Worm (Caenorhabditis elegans) whole organism, young adult: ENCODE measurements around the gene iffb-1.

Source experiments
- B0261.1 ChIP-seq: sonication (generic microtip); optimal IDR thresholded peaks from 2 replicates; lab custom pipeline; 2016; ENCODE audit warnings: mild to moderate bottlenecking, missing genetic modification characterization, moderate library complexity, missing compliant biosample characterization
- F22D6.2 ChIP-seq: sonication (generic microtip); optimal IDR thresholded peaks from 2 replicates; lab custom pipeline; 2016; ENCODE audit warnings: mild to moderate bottlenecking, missing genetic modification characterization, missing compliant biosample characterization
- F37B4.10 ChIP-seq: fragments of 200-800 bp; sonication (Bioruptor generic); IDR thresholded peaks from 2 replicates; pipeline ENCODE4 v1.3.6; 2022; ENCODE audit warnings: missing genetic modification characterization, missing compliant biosample characterization
- F52B5.7 ChIP-seq: sonication (generic microtip); optimal IDR thresholded peaks from 2 replicates; lab custom pipeline; 2016; ENCODE audit warnings: mild to moderate bottlenecking, missing genetic modification characterization, missing compliant biosample characterization
- F55B11.4 ChIP-seq: sonication (generic microtip); optimal IDR thresholded peaks from 2 replicates; lab custom pipeline; 2016; ENCODE audit warnings: missing compliant biosample characterization, missing genetic modification characterization, borderline replicate concordance; ENCODE audit not compliant: insufficient read depth
- F57C9.4 ChIP-seq: sonication (generic microtip); optimal IDR thresholded peaks from 2 replicates; lab custom pipeline; 2017; ENCODE audit warnings: mild to moderate bottlenecking, missing genetic modification characterization, missing compliant biosample characterization
- Y56A3A.18 ChIP-seq: fragments of 200-800 bp; sonication (Bioruptor generic); IDR thresholded peaks from 2 replicates; pipeline ENCODE4 v1.3.6; 2022; ENCODE audit warnings: missing genetic modification reagents, missing genetic modification characterization, missing compliant biosample characterization
- Y67H2A.10 ChIP-seq: fragments of 200-800 bp; sonication (Bioruptor generic); conservative IDR thresholded peaks from 2 replicates; pipeline ENCODE4 v1.3.6; 2022; ENCODE audit warnings: missing genetic modification reagents, missing genetic modification characterization, missing compliant biosample characterization
- ZK185.1 ChIP-seq: sonication (generic microtip); optimal IDR thresholded peaks from 2 replicates; lab custom pipeline; 2016; ENCODE audit warnings: mild to moderate bottlenecking, missing genetic modification characterization, missing compliant biosample characterization; ENCODE audit not compliant: poor library complexity, severe bottlenecking
- attf-5 ChIP-seq: fragments of 200-800 bp; sonication (Bioruptor generic); optimal IDR thresholded peaks from 2 replicates; lab custom pipeline; 2018; ENCODE audit warnings: mild to moderate bottlenecking, missing genetic modification characterization, missing compliant biosample characterization
- ccch-3 ChIP-seq: fragments of 200-800 bp; sonication (Bioruptor generic); optimal IDR thresholded peaks from 2 replicates; lab custom pipeline; 2018; ENCODE audit warnings: mild to moderate bottlenecking, missing genetic modification characterization, missing compliant biosample characterization
- cebp-2 ChIP-seq: fragments of 200-800 bp; sonication (Bioruptor generic); IDR thresholded peaks from 2 replicates; pipeline ENCODE4 v1.3.6; 2022; ENCODE audit warnings: missing genetic modification characterization, missing compliant biosample characterization
- chd-7 ChIP-seq: sonication (generic microtip); optimal IDR thresholded peaks from 2 replicates; lab custom pipeline; 2016; ENCODE audit warnings: mild to moderate bottlenecking, missing genetic modification characterization, moderate library complexity, missing compliant biosample characterization
- dox-1 ChIP-seq: fragments of 200-800 bp; sonication (Bioruptor generic); IDR thresholded peaks from 2 replicates; pipeline ENCODE4 v1.3.6; 2022; ENCODE audit warnings: missing genetic modification reagents, missing genetic modification characterization, missing compliant biosample characterization
- egl-18 ChIP-seq: fragments of 200-800 bp; sonication (Bioruptor generic); IDR thresholded peaks from 2 replicates; pipeline ENCODE4 v1.3.6; 2022; ENCODE audit warnings: missing genetic modification reagents, missing genetic modification characterization, missing compliant biosample characterization
- fkh-3 ChIP-seq: sonication (generic microtip); optimal IDR thresholded peaks from 2 replicates; lab custom pipeline; 2016; ENCODE audit warnings: mild to moderate bottlenecking, missing genetic modification characterization, missing compliant biosample characterization
- gei-17 ChIP-seq: fragments of 200-800 bp; sonication (Bioruptor generic); optimal IDR thresholded peaks from 2 replicates; lab custom pipeline; 2018; ENCODE audit warnings: mild to moderate bottlenecking, missing genetic modification characterization, missing compliant biosample characterization
- madf-3 ChIP-seq: fragments of 200-800 bp; sonication (Bioruptor generic); IDR thresholded peaks from 2 replicates; pipeline ENCODE4 v1.3.6; 2022; ENCODE audit warnings: missing genetic modification reagents, missing genetic modification characterization, missing compliant biosample characterization
- mel-28 ChIP-seq: sonication (generic microtip); optimal IDR thresholded peaks from 2 replicates; lab custom pipeline; 2016; ENCODE audit warnings: borderline replicate concordance, mild to moderate bottlenecking, missing genetic modification characterization, missing compliant biosample characterization
- nfyb-1 ChIP-seq: fragments of 200-800 bp; sonication (Bioruptor generic); IDR thresholded peaks from 2 replicates; pipeline ENCODE4 v1.3.6; 2022; ENCODE audit warnings: missing genetic modification reagents, missing genetic modification characterization, missing compliant biosample characterization
- nhr-120 ChIP-seq: fragments of 200-800 bp; sonication (Bioruptor generic); IDR thresholded peaks from 2 replicates; pipeline ENCODE4 v1.3.6; 2022; ENCODE audit warnings: missing genetic modification characterization, missing compliant biosample characterization
- nhr-179 ChIP-seq: sonication (generic microtip); optimal IDR thresholded peaks from 2 replicates; lab custom pipeline; 2016; ENCODE audit warnings: mild to moderate bottlenecking, missing genetic modification characterization, missing compliant biosample characterization
- nhr-27 ChIP-seq: fragments of 200-800 bp; sonication (Bioruptor generic); optimal IDR thresholded peaks from 2 replicates; lab custom pipeline; 2018; ENCODE audit warnings: mild to moderate bottlenecking, missing genetic modification characterization, moderate library complexity, missing compliant biosample characterization
- nhr-90 ChIP-seq: sonication (generic microtip); optimal IDR thresholded peaks from 2 replicates; lab custom pipeline; 2016; ENCODE audit warnings: missing genotype, mild to moderate bottlenecking, missing genetic modification characterization, missing compliant biosample characterization
- pha-4 ChIP-seq: fragments of 150-350 bp; sonication (generic microtip); optimal IDR thresholded peaks from 2 replicates; lab custom pipeline; 2014; ENCODE audit warnings: missing biosample characterization, missing genetic modification reagents, missing genetic modification characterization
- rec-8 ChIP-seq, 2 experiments: sonication (generic microtip); optimal IDR thresholded peaks; 2 replicates each; lab custom pipeline; 2016; ENCODE audit warnings: mild to moderate bottlenecking in 2 of 2, missing genetic modification characterization in 2 of 2, missing genetic modification reagents in 2 of 2, missing genotype in 2 of 2, missing biosample characterization in 1 of 2, missing compliant biosample characterization in 1 of 2, moderate library complexity in 1 of 2
- snpc-1.3 ChIP-seq: sonication (generic microtip); optimal IDR thresholded peaks from 2 replicates; lab custom pipeline; 2017; ENCODE audit warnings: missing genetic modification characterization, mild to moderate bottlenecking, missing compliant biosample characterization, antibody characterized with exemption, moderate library complexity, missing genotype, missing genetic modification reagents; ENCODE audit not compliant: insufficient read depth
- tbx-9 ChIP-seq: sonication (generic microtip); optimal IDR thresholded peaks from 2 replicates; lab custom pipeline; 2016; ENCODE audit warnings: borderline replicate concordance, missing genetic modification characterization, inconsistent platforms, missing compliant biosample characterization
- xnd-1 ChIP-seq: sonication (generic microtip); optimal IDR thresholded peaks from 2 replicates; lab custom pipeline; 2016; ENCODE audit warnings: missing genotype, missing genetic modification reagents, missing genetic modification characterization, missing compliant biosample characterization
- zfh-2 ChIP-seq: fragments of 200-800 bp; sonication (Bioruptor generic); conservative IDR thresholded peaks from 2 replicates; pipeline ENCODE4 v1.3.6; 2022; ENCODE audit warnings: missing genetic modification reagents, missing genetic modification characterization, missing compliant biosample characterization
- zim-3 ChIP-seq: sonication (generic microtip); optimal IDR thresholded peaks from 2 replicates; lab custom pipeline; 2017; ENCODE audit warnings: mild to moderate bottlenecking, missing genetic modification characterization, moderate library complexity, missing compliant biosample characterization
- ztf-22 ChIP-seq: fragments of 200-800 bp; sonication (Bioruptor generic); optimal IDR thresholded peaks from 2 replicates; lab custom pipeline; 2018; ENCODE audit warnings: mild to moderate bottlenecking, missing genetic modification characterization, moderate library complexity, missing compliant biosample characterization
- ztf-26 ChIP-seq: sonication (generic microtip); optimal IDR thresholded peaks from 2 replicates; lab custom pipeline; 2017; ENCODE audit warnings: missing genetic modification characterization, missing compliant biosample characterization
- ztf-6 ChIP-seq: fragments of 200-800 bp; sonication (Bioruptor generic); IDR thresholded peaks from 2 replicates; pipeline ENCODE4 v1.3.6; 2022; ENCODE audit warnings: missing genetic modification reagents, missing genetic modification characterization, missing compliant biosample characterization

The iffb-1 gene

DNA sequence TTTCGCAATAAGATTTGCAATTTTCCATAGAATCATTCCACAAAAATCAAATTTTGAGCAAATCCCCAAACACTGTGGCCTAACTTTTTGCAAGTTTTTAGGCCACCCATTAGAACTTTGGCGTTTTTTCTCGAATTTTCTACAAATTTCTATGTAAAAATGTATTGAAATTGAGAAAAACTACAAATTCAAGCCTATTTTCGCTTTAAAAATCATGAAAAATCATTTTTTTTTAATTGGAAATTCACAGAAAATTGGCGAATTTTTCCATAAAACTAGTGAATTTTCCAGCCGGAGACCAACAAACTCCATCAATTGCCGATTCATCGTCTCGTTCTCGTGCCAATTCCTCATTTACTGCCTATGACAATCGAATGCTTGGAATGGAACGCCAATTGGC is 35.7 kb downstream of the iffb-1 start:
- TF ChIP-seq snpc-1.3 (tag; lab: Kevin White, UChicago) (no peak), chd-7 (tag; lab: Kevin White, UChicago) (no peak), pha-4 (tag; lab: Kevin White, UChicago) (no peak), dox-1 (no peak), egl-18 (no peak), tbx-9 (no peak), ztf-22 (GFP tag; lab: Kevin White, UChicago) (no peak), ztf-26 (tag; lab: Kevin White, UChicago) (no peak), Y56A3A.18 (GFP tag; lab: Robert Waterston, UW) (no peak)

DNA sequence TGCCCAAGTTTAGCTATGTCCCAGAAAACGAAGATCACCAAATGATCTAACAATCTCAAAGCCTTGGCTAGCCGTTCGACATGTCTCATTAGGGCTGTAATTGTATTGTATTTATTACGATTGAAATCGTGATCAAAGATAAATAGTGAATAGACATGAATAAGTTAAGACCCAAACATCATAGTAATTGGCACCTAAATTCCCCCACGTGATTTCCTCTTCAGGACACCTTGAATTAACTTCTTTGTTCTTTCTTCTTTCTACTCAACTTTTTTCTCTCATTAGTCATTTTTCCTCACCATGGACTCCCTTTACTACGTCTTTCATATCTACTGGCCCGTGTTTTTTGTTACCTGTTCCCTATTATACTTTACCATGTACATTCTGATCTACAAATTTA is 48.4 kb downstream of the iffb-1 start, which contains the start of gene srd-69:
Gene srd-69, plus strand, starts transcription at position 301 of the 400 bp plus-strand sequence.
- no peak for TF ChIP-seq F22D6.2
- no peak for TF ChIP-seq rec-8 (tag; optimal IDR thresholded peaks at IDR 0.05; lab: Kevin White, UChicago)
- no peak for TF ChIP-seq nfyb-1 (GFP tag; lab: Robert Waterston, UW)
- TF ChIP-seq B0261.1: no peak
- TF ChIP-seq xnd-1: no peak
- TF ChIP-seq zfh-2 (GFP tag; lab: Robert Waterston, UW): no peak
- no peak for TF ChIP-seq F37B4.10

DNA sequence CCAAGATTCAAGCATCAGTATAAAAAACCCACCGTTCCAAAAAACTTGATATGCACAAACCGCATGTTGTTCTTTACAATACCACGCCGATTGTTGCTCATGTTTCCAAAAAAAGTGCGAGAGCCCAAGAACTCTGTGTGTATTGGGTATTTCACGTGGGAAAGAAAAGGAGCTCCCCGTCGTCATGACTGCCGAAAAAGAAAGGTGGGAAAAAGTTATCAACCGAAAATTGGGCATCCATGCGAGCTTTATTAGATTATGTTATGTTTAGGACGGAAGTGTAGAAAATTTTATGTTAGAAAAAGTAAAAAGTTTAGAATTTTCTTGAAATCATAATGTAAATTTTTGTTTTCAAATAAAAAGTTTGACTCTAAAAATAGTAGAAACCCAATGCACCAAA is 54.2 kb downstream of the iffb-1 start, which contains the start of gene H04J21.4:
Gene H04J21.4, minus strand, starts transcription at position 101 of the 400 bp plus-strand sequence.
- TF ChIP-seq nhr-27 (tag; lab: Kevin White, UChicago): no peak
- TF ChIP-seq nhr-120 (GFP tag; lab: Robert Waterston, UW): no peak
- no peak for TF ChIP-seq F57C9.4
- no peak for TF ChIP-seq madf-3 (GFP tag; lab: Robert Waterston, UW)
- no peak for TF ChIP-seq F55B11.4 (tag; lab: Kevin White, UChicago)
- TF ChIP-seq ZK185.1 (tag; lab: Kevin White, UChicago): no peak
- no peak for TF ChIP-seq fkh-3 (tag; lab: Kevin White, UChicago)

DNA sequence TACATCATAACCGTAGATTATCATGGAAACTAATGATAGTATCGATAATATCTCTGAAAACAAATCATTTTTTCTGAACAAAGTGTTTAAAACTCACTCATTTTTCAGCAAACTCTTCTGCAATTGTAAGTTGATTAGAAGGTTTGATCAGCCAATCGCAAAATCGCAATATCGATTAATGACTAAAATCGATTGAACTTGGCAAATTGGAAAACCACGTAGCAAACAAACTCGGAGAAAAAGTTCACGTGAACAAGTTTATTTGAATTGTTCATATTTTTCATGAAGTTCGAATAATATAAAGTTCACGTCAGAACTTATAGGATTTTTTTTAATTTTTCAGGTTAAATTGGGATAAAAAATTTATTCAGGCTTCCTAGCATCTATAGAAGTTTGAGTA is 57.6 kb downstream of the iffb-1 start, which contains the start of gene H04J21.1:
Gene H04J21.1, minus strand, starts transcription at position 101 of the 400 bp plus-strand sequence.
- TF ChIP-seq cebp-2 (GFP tag; lab: Robert Waterston, UW) (no peak), mel-28 (tag; lab: Kevin White, UChicago) (no peak), attf-5 (GFP tag; lab: Kevin White, UChicago) (no peak), ztf-6 (no peak), nhr-179 (tag; lab: Kevin White, UChicago) (no peak), Y67H2A.10 (GFP tag; lab: Robert Waterston, UW) (no peak), zim-3 (no peak), nhr-90 (tag; lab: Kevin White, UChicago) (no peak), gei-17 (GFP tag; lab: Kevin White, UChicago) (no peak), dox-1 (no peak), ccch-3 (GFP tag; lab: Kevin White, UChicago) (no peak), F52B5.7 (no peak)
